Worm (Caenorhabditis elegans): ENCODE measurements around the gene C04F5.2.

C04F5.2 gene

ce11 chrV:5049333-5049942, 47.5 kb downstream of the C04F5.2 start, which contains the start of the genes pqn-51 and K11D12.14 (continued):
- TF ChIP-seq dsc-1 (tag; optimal IDR thresholded peaks at IDR 0.05) (peak; percentile 97), nhr-84 (tag; optimal IDR thresholded peaks at IDR 0.05) (no peak), nhr-90 (tag; optimal IDR thresholded peaks at IDR 0.05; ENCODE audit: poor library complexity) (peak; percentile 96), lin-15B (tag; optimal IDR thresholded peaks at IDR 0.05) (peak; percentile 81)

- TF ChIP-seq mab-9 (GFP tag; IDR thresholded peaks at IDR 0.05) (peak; percentile 90), ceh-88 (GFP tag; IDR thresholded peaks at IDR 0.05) (peak; percentile 68), isw-1 (GFP tag; IDR thresholded peaks at IDR 0.05) (peak; percentile 80), unc-98 (GFP tag; IDR thresholded peaks at IDR 0.05) (peak; percentile 75), nhr-71 (tag; optimal IDR thresholded peaks at IDR 0.05) (peak; percentile 45), rnt-1 (tag; optimal IDR thresholded peaks at IDR 0.05) (peak; percentile 59), nhr-47 (tag; optimal IDR thresholded peaks at IDR 0.05) (peak; percentile 48), grh-1 (GFP tag; IDR thresholded peaks at IDR 0.05) (peak; percentile 93), efl-1 (optimal IDR thresholded peaks at IDR 0.05) (peak in 1 of 2 experiments; percentile 4), efl-1 (GFP tag; optimal IDR thresholded peaks at IDR 0.05 in 1 of 2) (peak in 1 of 2 experiments; percentile 53), nhr-19 (GFP tag; conservative IDR thresholded peaks at IDR 0.05) (peak; percentile 93), tbx-2 (tag; optimal IDR thresholded peaks at IDR 0.05) (peak; percentile 10)
Observed at ce11 chrV:5047230-5047629, 49.7 kb downstream of the C04F5.2 start.

- no peak for TF ChIP-seq aha-1 (tag; optimal IDR thresholded peaks at IDR 0.05)
- TF ChIP-seq lin-15B (tag; optimal IDR thresholded peaks at IDR 0.05), result no peak
- TF ChIP-seq unc-86 (tag; optimal IDR thresholded peaks at IDR 0.05), result no peak
- TF ChIP-seq unc-30 (tag; optimal IDR thresholded peaks at IDR 0.05), result no peak
- no peak for TF ChIP-seq grh-1 (GFP tag; IDR thresholded peaks at IDR 0.05)
- TF ChIP-seq egl-13 (tag; optimal IDR thresholded peaks at IDR 0.05), result no peak
- TF ChIP-seq nhr-84 (tag; optimal IDR thresholded peaks at IDR 0.05), result no peak
- TF ChIP-seq ceh-82 (tag; optimal IDR thresholded peaks at IDR 0.05), result no peak
- no peak for TF ChIP-seq nhr-19 (GFP tag; conservative IDR thresholded peaks at IDR 0.05)
- no peak for TF ChIP-seq lsy-2 (tag; optimal IDR thresholded peaks at IDR 0.05)
- no peak for TF ChIP-seq snpc-4 (tag; optimal IDR thresholded peaks at IDR 0.05)
Observed at ce11 chrV:5046558-5046957, 50.4 kb downstream of the C04F5.2 start.

- no peak for TF ChIP-seq hpl-2 (GFP tag; optimal IDR thresholded peaks at IDR 0.05)
- no peak for TF ChIP-seq lin-14 (GFP tag; optimal IDR thresholded peaks at IDR 0.05)
- no peak for TF ChIP-seq nhr-28 (tag; optimal IDR thresholded peaks at IDR 0.05)
- no peak for TF ChIP-seq ama-1 (optimal IDR thresholded peaks at IDR 0.05)
- TF ChIP-seq efl-3 (GFP tag; optimal IDR thresholded peaks at IDR 0.05), result no peak
- no peak for TF ChIP-seq skn-1 (tag; optimal IDR thresholded peaks at IDR 0.05)
Observed at ce11 chrV:5046103-5046502, 50.8 kb downstream of the C04F5.2 start, which contains the start of gene exc-14. exc-14 (minus strand) TSS chrV:5046203.
